Worm (Caenorhabditis elegans): ENCODE results near the gene wrt-9.

- TF ChIP-seq lin-39 (tag; optimal IDR thresholded peaks at IDR 0.05) (no peak), tbx-2 (tag; optimal IDR thresholded peaks at IDR 0.05) (no peak), ceh-16 (tag; optimal IDR thresholded peaks at IDR 0.05) (no peak), ceh-82 (tag; optimal IDR thresholded peaks at IDR 0.05) (no peak), ama-1 (optimal IDR thresholded peaks at IDR 0.05) (no peak), snpc-4 (tag; optimal IDR thresholded peaks at IDR 0.05) (no peak), nhr-28 (tag; optimal IDR thresholded peaks at IDR 0.05) (no peak), nhr-25 (tag; optimal IDR thresholded peaks at IDR 0.05) (no peak), ceh-9 (tag; optimal IDR thresholded peaks at IDR 0.05) (no peak), nhr-76 (tag; optimal IDR thresholded peaks at IDR 0.05) (no peak), nhr-237 (tag; optimal IDR thresholded peaks at IDR 0.05) (no peak), skn-1 (tag; optimal IDR thresholded peaks at IDR 0.05) (no peak), unc-62 (GFP tag; optimal IDR thresholded peaks at IDR 0.05) (no peak)
Measured at ce11 chrX:1576337-1576736, at the start of gene wrt-9.

Measured in whole organism, L3 larva.